Fruit fly (Drosophila melanogaster) whole organism, embryonic: ENCODE data around the gene CG14017.

Experiments used
- Asciz ChIP-seq: fragments of 200-800 bp; sonication (Bioruptor generic); optimal IDR thresholded peaks from 2 replicates; lab custom pipeline; 2017; ENCODE audit warnings: missing biosample characterization, mild to moderate bottlenecking, missing genetic modification characterization, missing genetic modification reagents
- CG10147 ChIP-seq: fragments of 200-800 bp; sonication (Bioruptor generic); optimal IDR thresholded peaks from 2 replicates; lab custom pipeline; 2019; ENCODE audit warnings: missing biosample characterization, mild to moderate bottlenecking, missing genetic modification characterization, moderate library complexity
- CG10543 ChIP-seq: fragments of 200-800 bp; sonication (Bioruptor generic); optimal IDR thresholded peaks from 3 replicates; lab custom pipeline; 2017; ENCODE audit warnings: missing biosample characterization, mild to moderate bottlenecking, missing genetic modification characterization, moderate library complexity
- CG11093 ChIP-seq: fragments of 200-800 bp; sonication (Bioruptor generic); IDR thresholded peaks from 3 replicates; pipeline ENCODE4 v1.3.6; 2022; ENCODE audit warnings: missing biosample characterization, missing genetic modification characterization
- CG11398 ChIP-seq: fragments of 200-800 bp; sonication (Bioruptor generic); optimal IDR thresholded peaks from 2 replicates; lab custom pipeline; 2016; ENCODE audit warnings: missing biosample characterization, missing genetic modification characterization
- CG11695 ChIP-seq: fragments of 200-800 bp; sonication (Bioruptor generic); IDR thresholded peaks from 3 replicates; pipeline ENCODE4 v1.3.6; 2022; ENCODE audit warnings: missing biosample characterization, missing genetic modification characterization
- CG11696 ChIP-seq: fragments of 200-800 bp; sonication (Bioruptor generic); IDR thresholded peaks from 2 replicates; pipeline ENCODE4 v1.3.6; 2022; ENCODE audit warnings: missing biosample characterization, missing genetic modification characterization
- CG12391 ChIP-seq: fragments of 200-800 bp; sonication (Bioruptor generic); optimal IDR thresholded peaks from 3 replicates; lab custom pipeline; 2018; ENCODE audit warnings: missing biosample characterization, mild to moderate bottlenecking, missing genetic modification characterization, moderate library complexity
- CG16779 ChIP-seq: fragments of 200-800 bp; sonication (Bioruptor generic); IDR thresholded peaks from 2 replicates; pipeline ENCODE4 v1.3.6; 2022; ENCODE audit warnings: missing biosample characterization, missing genetic modification characterization
- CG17802 ChIP-seq: fragments of 200-800 bp; sonication (Bioruptor generic); optimal IDR thresholded peaks from 2 replicates; lab custom pipeline; 2018; ENCODE audit warnings: missing biosample characterization, mild to moderate bottlenecking, missing genetic modification characterization, moderate library complexity
- CG2199 ChIP-seq: fragments of 200-800 bp; sonication (Bioruptor generic); IDR thresholded peaks from 3 replicates; pipeline ENCODE4 v1.3.6; 2022; ENCODE audit warnings: missing biosample characterization, missing genetic modification characterization
- CG2712 ChIP-seq: fragments of 200-800 bp; optimal IDR thresholded peaks from 3 replicates; lab custom pipeline; 2019; ENCODE audit warnings: missing biosample characterization, mild to moderate bottlenecking, missing genetic modification characterization, moderate library complexity
- CG30020 ChIP-seq: fragments of 200-800 bp; optimal IDR thresholded peaks from 2 replicates; lab custom pipeline; 2019; ENCODE audit warnings: missing biosample characterization, mild to moderate bottlenecking, missing genetic modification characterization, moderate library complexity
- CG3065 ChIP-seq: fragments of 200-800 bp; sonication (Bioruptor generic); optimal IDR thresholded peaks from 2 replicates; lab custom pipeline; 2016; ENCODE audit warnings: missing biosample characterization, missing genetic modification characterization
- CG31224 ChIP-seq: fragments of 200-800 bp; sonication (Bioruptor generic); IDR thresholded peaks from 2 replicates; pipeline ENCODE4 v1.3.6; 2022; ENCODE audit warnings: missing biosample characterization, missing genetic modification characterization
- CG3163 ChIP-seq: fragments of 200-800 bp; sonication (Bioruptor generic); optimal IDR thresholded peaks from 3 replicates; lab custom pipeline; 2016; ENCODE audit warnings: missing biosample characterization, missing genetic modification characterization
- CG32532 ChIP-seq: fragments of 200-800 bp; sonication (Bioruptor generic); IDR thresholded peaks from 2 replicates; pipeline ENCODE4 v1.3.6; 2022; ENCODE audit warnings: missing biosample characterization, missing genetic modification characterization
- CG7556 ChIP-seq: fragments of 200-800 bp; sonication (Bioruptor generic); optimal IDR thresholded peaks from 2 replicates; lab custom pipeline; 2017; ENCODE audit warnings: missing biosample characterization, mild to moderate bottlenecking, missing genetic modification characterization
- CG7745 ChIP-seq: fragments of 200-800 bp; sonication (Bioruptor generic); optimal IDR thresholded peaks from 2 replicates; lab custom pipeline; 2018; ENCODE audit warnings: missing biosample characterization, mild to moderate bottlenecking, missing genetic modification characterization, moderate library complexity
- CG7786 ChIP-seq: fragments of 200-800 bp; sonication (Bioruptor generic); optimal IDR thresholded peaks from 2 replicates; lab custom pipeline; 2016; ENCODE audit warnings: missing biosample characterization, missing genetic modification characterization
- CG9437 ChIP-seq: fragments of 200-800 bp; sonication (Bioruptor generic); optimal IDR thresholded peaks from 2 replicates; lab custom pipeline; 2018; ENCODE audit warnings: missing biosample characterization, mild to moderate bottlenecking, missing genetic modification characterization
- Chrac-16 ChIP-seq: fragments of 200-800 bp; sonication (Bioruptor generic); optimal IDR thresholded peaks from 3 replicates; lab custom pipeline; 2016; ENCODE audit warnings: missing biosample characterization, missing genetic modification characterization
- H15 ChIP-seq: fragments of 200-800 bp; sonication (Bioruptor generic); IDR thresholded peaks from 3 replicates; pipeline ENCODE4 v1.3.6; 2022; ENCODE audit warnings: missing biosample characterization, missing genetic modification characterization
- HLH4C ChIP-seq: fragments of 200-800 bp; sonication (Bioruptor generic); IDR thresholded peaks from 3 replicates; pipeline ENCODE4 v1.3.6; 2022; ENCODE audit warnings: missing biosample characterization, missing genetic modification characterization; ENCODE audit not compliant: partially characterized antibody
- Med ChIP-seq: fragments of 200-800 bp; sonication (Bioruptor generic); peaks from one replicate; lab custom pipeline; 2016; ENCODE audit warnings: missing biosample characterization, missing genetic modification characterization, mild to moderate bottlenecking, inconsistent platforms, moderate library complexity
- NC2α ChIP-seq: fragments of 200-800 bp; sonication (Bioruptor generic); optimal IDR thresholded peaks from 2 replicates; lab custom pipeline; 2016; ENCODE audit warnings: missing biosample characterization, missing genetic modification characterization
- Poxn ChIP-seq: fragments of 200-800 bp; sonication (Bioruptor generic); IDR thresholded peaks from 2 replicates; pipeline ENCODE4 v1.3.6; 2022; ENCODE audit warnings: missing biosample characterization, missing genetic modification characterization
- cad ChIP-seq: fragments of >200 bp; optimal IDR thresholded peaks from 2 replicates; lab custom pipeline; 2017; ENCODE audit warnings: missing biosample characterization, missing genetic modification characterization
- caup ChIP-seq: fragments of 200-800 bp; sonication (Bioruptor generic); optimal IDR thresholded peaks from 3 replicates; lab custom pipeline; 2017; ENCODE audit warnings: missing biosample characterization, mild to moderate bottlenecking, missing genetic modification characterization, moderate library complexity; ENCODE audit not compliant: severe bottlenecking
- chif ChIP-seq, 2 experiments: fragments of 200-800 bp; sonication (Bioruptor generic); optimal IDR thresholded peaks; 3 replicates each; lab custom pipeline; 2016; ENCODE audit warnings: missing biosample characterization in 2 of 2, missing genetic modification characterization in 2 of 2
- crp ChIP-seq, 2 experiments: fragments of 200-800 bp; sonication (Bioruptor generic); optimal IDR thresholded peaks; 2 replicates in 1 of 2; 3 replicates in 1 of 2; lab custom pipeline; 2017; ENCODE audit warnings: missing biosample characterization in 2 of 2, missing genetic modification characterization in 2 of 2, mild to moderate bottlenecking in 1 of 2, moderate library complexity in 1 of 2
- dan ChIP-seq: fragments of 200-800 bp; sonication (Bioruptor generic); IDR thresholded peaks from 2 replicates; pipeline ENCODE4 v1.3.6; 2022; ENCODE audit warnings: missing biosample characterization, missing genetic modification characterization
- eyg ChIP-seq: fragments of 200-800 bp; sonication (Bioruptor generic); optimal IDR thresholded peaks from 3 replicates; lab custom pipeline; 2016; ENCODE audit warnings: missing biosample characterization, missing genetic modification characterization
- fd102C ChIP-seq: fragments of 200-800 bp; sonication (Bioruptor generic); optimal IDR thresholded peaks from 2 replicates; lab custom pipeline; 2018; ENCODE audit warnings: missing biosample characterization, mild to moderate bottlenecking, missing genetic modification characterization, moderate library complexity
- fd64A ChIP-seq: fragments of 200-800 bp; sonication (Bioruptor generic); optimal IDR thresholded peaks from 3 replicates; lab custom pipeline; 2018; ENCODE audit warnings: missing biosample characterization, mild to moderate bottlenecking, missing genetic modification characterization
- gem ChIP-seq: fragments of 200-800 bp; sonication (Bioruptor generic); optimal IDR thresholded peaks from 2 replicates; lab custom pipeline; 2019; ENCODE audit warnings: missing biosample characterization, mild to moderate bottlenecking, missing genetic modification characterization, moderate library complexity
- h ChIP-seq: fragments of >200 bp; optimal IDR thresholded peaks from 2 replicates; lab custom pipeline; 2017
- ind ChIP-seq: fragments of 200-800 bp; sonication (Bioruptor generic); optimal IDR thresholded peaks from 3 replicates; lab custom pipeline; 2016; ENCODE audit warnings: missing biosample characterization, missing genetic modification characterization
- lab ChIP-seq: fragments of 200-800 bp; sonication (Bioruptor generic); optimal IDR thresholded peaks from 3 replicates; lab custom pipeline; 2017; ENCODE audit warnings: missing biosample characterization, missing genetic modification characterization, mild to moderate bottlenecking, moderate library complexity, missing genetic modification reagents
- lola ChIP-seq, 3 experiments: fragments of >200 bp in 2 of 3; fragments of 200-800 bp in 1 of 3; sonication (Bioruptor generic) in 1 of 3; optimal IDR thresholded peaks; 2 replicates each; lab custom pipeline; 2017 to 2019; ENCODE audit warnings: missing biosample characterization in 3 of 3, missing genetic modification characterization in 3 of 3, mild to moderate bottlenecking in 1 of 3, moderate library complexity in 1 of 3
- lov ChIP-seq, 2 experiments: fragments of 200-800 bp in 1 of 2; fragments of >200 bp in 1 of 2; sonication (Bioruptor generic) in 1 of 2; IDR thresholded peaks in 1 of 2; optimal IDR thresholded peaks in 1 of 2; 2 replicates in 1 of 2; 3 replicates in 1 of 2; pipeline versions ENCODE4 v1.3.6 to Lab custom; 2017 to 2022; ENCODE audit warnings: missing biosample characterization in 1 of 2, missing genetic modification characterization in 1 of 2
- peb ChIP-seq: fragments of 200-800 bp; sonication (Bioruptor generic); IDR thresholded peaks from 2 replicates; pipeline ENCODE4 v1.3.6; 2022; ENCODE audit warnings: missing biosample characterization, missing genetic modification characterization
- sc ChIP-seq, 3 experiments: fragments of >200 bp in 2 of 3; fragments of 200-800 bp in 1 of 3; sonication (Bioruptor generic) in 1 of 3; optimal IDR thresholded peaks; 2 replicates in 2 of 3; 3 replicates in 1 of 3; lab custom pipeline; 2017; ENCODE audit warnings: mild to moderate bottlenecking in 1 of 3, missing biosample characterization in 1 of 3, missing genetic modification characterization in 1 of 3, missing genetic modification reagents in 1 of 3
- sima ChIP-seq: fragments of 200-800 bp; sonication (Bioruptor generic); optimal IDR thresholded peaks from 2 replicates; lab custom pipeline; 2016; ENCODE audit warnings: missing biosample characterization, missing genetic modification characterization
- toy ChIP-seq: fragments of 200-800 bp; sonication (Bioruptor generic); IDR thresholded peaks from 2 replicates; pipeline ENCODE4 v1.3.6; 2022; ENCODE audit warnings: missing biosample characterization, missing genetic modification characterization
- tx ChIP-seq: fragments of 200-800 bp; sonication (Bioruptor generic); optimal IDR thresholded peaks from 2 replicates; lab custom pipeline; 2016; ENCODE audit warnings: missing biosample characterization, missing genetic modification characterization
- vvl ChIP-seq: fragments of 200-800 bp; sonication (Bioruptor generic); IDR thresholded peaks from 2 replicates; pipeline ENCODE4 v1.3.6; 2022; ENCODE audit warnings: missing biosample characterization, missing genetic modification characterization

The CG14017 gene

DNA sequence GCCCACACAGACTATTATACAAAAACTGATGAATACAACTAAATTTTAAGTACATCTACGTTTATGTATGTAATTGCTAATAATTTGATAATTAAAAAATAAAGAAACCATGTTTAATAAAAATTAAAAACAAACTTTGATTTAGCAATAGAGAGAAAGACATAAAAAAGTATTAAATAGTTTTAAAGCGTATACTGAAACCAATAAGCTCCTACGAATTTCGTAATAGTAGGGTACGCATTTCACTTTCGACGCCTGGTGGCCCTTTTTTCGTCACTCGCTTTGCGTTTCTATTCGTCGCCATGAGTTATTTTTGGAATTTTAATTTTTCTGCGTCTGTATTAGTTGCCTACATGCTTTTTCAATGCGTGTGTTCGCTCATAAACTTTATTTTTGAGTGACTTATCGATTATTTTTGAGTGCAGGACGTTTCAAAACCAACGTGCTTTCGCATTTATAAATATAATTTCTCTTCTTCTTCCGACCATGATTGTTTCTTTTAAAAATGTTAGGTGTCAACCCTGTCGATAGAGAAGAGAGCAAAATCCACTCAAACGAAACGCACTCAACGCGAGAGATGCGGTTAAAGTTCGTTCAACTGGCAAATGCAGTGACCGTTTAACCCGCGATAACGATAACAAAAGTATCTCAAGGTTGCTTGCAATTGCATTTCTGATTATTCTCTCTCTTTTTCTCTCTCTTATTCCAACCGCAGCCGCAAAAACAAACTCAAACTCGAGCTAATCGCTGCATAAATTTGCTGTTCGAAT is 7.0 kb upstream of the CG14017 start, which contains the start of gene Oscillin (continued):
- TF ChIP-seq CG10543 (GFP tag; lab: Kevin White, UChicago) (peak; percentile 47), h (lab: Kevin White, UChicago) (no peak), caup (GFP tag; lab: Kevin White, UChicago) (peak; percentile 78), CG31224 (GFP tag; lab: Robert Waterston, UW) (peak; percentile 73), chif (GFP tag; optimal IDR thresholded peaks at IDR 0.05; lab: Kevin White, UChicago) (peak in 1 of 2 experiments; percentile 30), CG7556 (GFP tag; lab: Kevin White, UChicago) (peak; percentile 86), CG9437 (GFP tag; lab: Kevin White, UChicago) (peak; percentile 40), Asciz (GFP tag; lab: Kevin White, UChicago) (peak; percentile 86), HLH4C (GFP tag; lab: Robert Waterston, UW) (peak; percentile 84), eyg (GFP tag; lab: Kevin White, UChicago) (no peak), lola (GFP tag; optimal IDR thresholded peaks at IDR 0.05; lab: Kevin White, UChicago) (peak in 1 of 3 experiments; percentile 87), fd102C (no peak), ind (GFP tag; lab: Kevin White, UChicago) (peak; percentile 71), CG16779 (GFP tag; lab: Robert Waterston, UW) (no peak), fd64A (GFP tag; lab: Kevin White, UChicago) (no peak), CG7786 (GFP tag; lab: Kevin White, UChicago) (no peak), CG10147 (peak; percentile 73), crp (GFP tag; optimal IDR thresholded peaks at IDR 0.05; lab: Kevin White, UChicago) (peak in 1 of 2 experiments; percentile 33), CG11695 (peak; percentile 90), peb (GFP tag; lab: Robert Waterston, UW) (peak; percentile 60; the same call in 1 of the 2 replicates), CG11093 (GFP tag; lab: Robert Waterston, UW) (0 out of 3 replicates have a peak, but pooled peaks have one; percentile 69), CG12391 (peak; percentile 48), CG11696 (GFP tag; lab: Robert Waterston, UW) (peak; percentile 60), CG3065 (GFP tag; lab: Kevin White, UChicago) (peak; percentile 67), cad (GFP tag; lab: Kevin White, UChicago) (no peak), CG3163 (GFP tag; lab: Kevin White, UChicago) (no peak), sc (optimal IDR thresholded peaks at IDR 0.05; lab: Kevin White, UChicago) (no peak), sc (GFP tag; optimal IDR thresholded peaks at IDR 0.05; lab: Kevin White, UChicago) (no peak), Chrac-16 (GFP tag; lab: Kevin White, UChicago) (no peak), CG2712 (tag; lab: Kevin White, UChicago) (peak; percentile 95), CG11398 (GFP tag; lab: Kevin White, UChicago) (peak; percentile 12), CG32532 (GFP tag; lab: Robert Waterston, UW) (peak; percentile 90), CG17802 (tag; lab: Kevin White, UChicago) (peak; percentile 31), toy (GFP tag; lab: Robert Waterston, UW) (0 out of 2 replicates have a peak, but pooled peaks have one; percentile 38), sima (GFP tag; lab: Kevin White, UChicago) (no peak), CG2199 (0 out of 3 replicates have a peak, but pooled peaks have one; percentile 25), Med (peak; percentile 90), CG30020 (tag; lab: Kevin White, UChicago) (peak; percentile 51), tx (GFP tag; lab: Kevin White, UChicago) (peak; percentile 48), gem (peak; percentile 58), lov (optimal IDR thresholded peaks at IDR 0.05; lab: Kevin White, UChicago) (no peak), lov (GFP tag; IDR thresholded peaks at IDR 0.05; lab: Robert Waterston, UW) (peak; percentile 77; the same call in 2 of the 3 replicates), NC2α (GFP tag; lab: Kevin White, UChicago) (no peak), H15 (GFP tag; lab: Robert Waterston, UW) (peak; percentile 72), dan (GFP tag; lab: Robert Waterston, UW) (no peak), CG7745 (peak; percentile 93), Poxn (peak; percentile 28; the same call in 1 of the 2 replicates), vvl (GFP tag; lab: Robert Waterston, UW) (peak; percentile 94), lab (GFP tag; lab: Kevin White, UChicago) (peak; percentile 88)
